Worm (Caenorhabditis elegans) whole organism, L2 larva: Measurements from ENCODE around the gene F10C2.3.

ENCODE experiments used
- C34F6.9 ChIP-seq: fragments of 150-350 bp; optimal IDR thresholded peaks from 2 replicates; lab custom pipeline; 2014; ENCODE audit warnings: missing biosample characterization, missing genetic modification characterization
- F13H6.1 ChIP-seq: sonication (generic microtip); optimal IDR thresholded peaks from 2 replicates; lab custom pipeline; 2016; ENCODE audit warnings: missing genetic modification characterization, missing compliant biosample characterization
- Y55F3AM.14 ChIP-seq: fragments of 200-800 bp; sonication (Bioruptor generic); optimal IDR thresholded peaks from 2 replicates; lab custom pipeline; 2018; ENCODE audit warnings: mild to moderate bottlenecking, missing genetic modification characterization, missing compliant biosample characterization
- alr-1 ChIP-seq: fragments of 150-350 bp; optimal IDR thresholded peaks from 2 replicates; lab custom pipeline; 2014; ENCODE audit warnings: missing biosample characterization, missing genetic modification characterization
- aly-2 ChIP-seq: fragments of 150-350 bp; optimal IDR thresholded peaks from 2 replicates; lab custom pipeline; 2014; ENCODE audit warnings: missing biosample characterization, missing genetic modification characterization
- blmp-1 ChIP-seq: sonication (generic microtip); optimal IDR thresholded peaks from 2 replicates; lab custom pipeline; 2017; ENCODE audit warnings: missing genetic modification characterization, mild to moderate bottlenecking, missing compliant biosample characterization, antibody characterized with exemption, moderate library complexity; ENCODE audit not compliant: insufficient read depth
- ceh-16 ChIP-seq: fragments of 150-350 bp; optimal IDR thresholded peaks from 2 replicates; lab custom pipeline; 2014; ENCODE audit warnings: missing biosample characterization, missing genetic modification characterization
- ceh-82 ChIP-seq: fragments of 150-350 bp; optimal IDR thresholded peaks from 2 replicates; lab custom pipeline; 2014; ENCODE audit warnings: missing biosample characterization, missing genetic modification characterization
- crh-2 ChIP-seq: sonication (generic microtip); optimal IDR thresholded peaks from 2 replicates; lab custom pipeline; 2017; ENCODE audit warnings: missing biosample characterization, missing genetic modification characterization
- dmd-4 ChIP-seq: sonication (generic microtip); optimal IDR thresholded peaks from 2 replicates; lab custom pipeline; 2017; ENCODE audit warnings: missing biosample characterization, missing genetic modification characterization
- egl-27 ChIP-seq: sonication (generic microtip); optimal IDR thresholded peaks from 3 replicates; lab custom pipeline; 2017; ENCODE audit warnings: missing biosample characterization, missing genetic modification reagents, missing genetic modification characterization
- elt-1 ChIP-seq: fragments of 150-350 bp; optimal IDR thresholded peaks from 2 replicates; lab custom pipeline; 2014; ENCODE audit warnings: missing biosample characterization, missing genetic modification characterization
- fos-1 ChIP-seq: fragments of 150-350 bp; optimal IDR thresholded peaks from 2 replicates; lab custom pipeline; 2014; ENCODE audit warnings: missing biosample characterization, missing genetic modification characterization
- gmeb-1 ChIP-seq: fragments of 150-350 bp; optimal IDR thresholded peaks from 2 replicates; lab custom pipeline; 2014; ENCODE audit warnings: missing biosample characterization, missing genetic modification characterization
- lin-11 ChIP-seq: fragments of 150-350 bp; sonication (generic microtip); optimal IDR thresholded peaks from 2 replicates; lab custom pipeline; 2014; ENCODE audit warnings: missing biosample characterization, missing genetic modification characterization, inconsistent platforms, mixed read lengths
- lin-13 ChIP-seq: fragments of 150-350 bp; optimal IDR thresholded peaks from 2 replicates; lab custom pipeline; 2014; ENCODE audit warnings: missing biosample characterization, missing genetic modification reagents, missing genetic modification characterization
- lin-39 ChIP-seq: fragments of 150-350 bp; optimal IDR thresholded peaks from 2 replicates; lab custom pipeline; 2014; ENCODE audit warnings: missing biosample characterization, missing genetic modification reagents, missing genetic modification characterization
- lsy-2 ChIP-seq, 2 experiments: fragments of 150-350 bp in 1 of 2; sonication (generic microtip) in 1 of 2; optimal IDR thresholded peaks; 2 replicates each; lab custom pipeline; 2014 to 2017; ENCODE audit warnings: missing biosample characterization in 2 of 2, missing genetic modification characterization in 2 of 2
- mab-5 ChIP-seq: fragments of 150-350 bp; optimal IDR thresholded peaks from 2 replicates; lab custom pipeline; 2014; ENCODE audit warnings: missing biosample characterization, missing genetic modification characterization
- mbf-1 ChIP-seq: sonication (generic microtip); optimal IDR thresholded peaks from 2 replicates; lab custom pipeline; 2017; ENCODE audit warnings: missing biosample characterization, missing genetic modification characterization
- mdl-1 ChIP-seq, 2 experiments: fragments of 150-350 bp in 1 of 2; sonication (generic microtip) in 1 of 2; optimal IDR thresholded peaks; 2 replicates each; lab custom pipeline; 2017; ENCODE audit warnings: missing biosample characterization in 2 of 2, missing genetic modification characterization in 2 of 2
- nhr-10 ChIP-seq: sonication (generic microtip); optimal IDR thresholded peaks from 2 replicates; lab custom pipeline; 2017; ENCODE audit warnings: missing biosample characterization, missing genetic modification characterization
- nhr-11 ChIP-seq: fragments of 150-350 bp; optimal IDR thresholded peaks from 2 replicates; lab custom pipeline; 2014; ENCODE audit warnings: missing biosample characterization, missing genetic modification characterization
- nhr-12 ChIP-seq: fragments of 150-350 bp; optimal IDR thresholded peaks from 2 replicates; lab custom pipeline; 2014; ENCODE audit warnings: missing biosample characterization, missing genetic modification characterization
- nhr-129 ChIP-seq: fragments of 150-350 bp; optimal IDR thresholded peaks from 2 replicates; lab custom pipeline; 2014; ENCODE audit warnings: missing biosample characterization, missing genetic modification characterization
- nhr-23 ChIP-seq: fragments of 150-350 bp; optimal IDR thresholded peaks from 2 replicates; lab custom pipeline; 2014; ENCODE audit warnings: missing biosample characterization, missing genetic modification reagents, missing genetic modification characterization
- nhr-237 ChIP-seq: fragments of 150-350 bp; optimal IDR thresholded peaks from 2 replicates; lab custom pipeline; 2014; ENCODE audit warnings: missing biosample characterization, missing genetic modification characterization
- nhr-6 ChIP-seq: fragments of 150-350 bp; optimal IDR thresholded peaks from 2 replicates; lab custom pipeline; 2014; ENCODE audit warnings: missing biosample characterization, missing genetic modification characterization
- peb-1 ChIP-seq: fragments of 150-350 bp; optimal IDR thresholded peaks from 2 replicates; lab custom pipeline; 2014; ENCODE audit warnings: missing biosample characterization, missing genetic modification characterization
- sem-4 ChIP-seq: fragments of 150-350 bp; optimal IDR thresholded peaks from 2 replicates; lab custom pipeline; 2014; ENCODE audit warnings: missing biosample characterization, missing genetic modification reagents, missing genetic modification characterization
- skn-1 ChIP-seq: sonication (generic microtip); optimal IDR thresholded peaks from 2 replicates; lab custom pipeline; 2017; ENCODE audit warnings: missing biosample characterization, missing genetic modification characterization
- sma-3 ChIP-seq: sonication (generic microtip); optimal IDR thresholded peaks from 2 replicates; lab custom pipeline; 2016; ENCODE audit warnings: missing genetic modification reagents, missing genetic modification characterization, missing compliant biosample characterization
- sma-9 ChIP-seq, 2 experiments: fragments of 150-350 bp in 1 of 2; sonication (generic microtip) in 1 of 2; optimal IDR thresholded peaks; 2 replicates each; lab custom pipeline; 2014 to 2016; ENCODE audit warnings: missing genetic modification characterization in 2 of 2, mild to moderate bottlenecking in 1 of 2, missing biosample characterization in 1 of 2, missing compliant biosample characterization in 1 of 2, missing genetic modification reagents in 1 of 2, moderate library complexity in 1 of 2
- unc-39 ChIP-seq: fragments of 150-350 bp; optimal IDR thresholded peaks from 2 replicates; lab custom pipeline; 2014; ENCODE audit warnings: missing biosample characterization, missing genetic modification characterization
- unc-55 ChIP-seq: fragments of 150-350 bp; sonication (generic microtip); optimal IDR thresholded peaks from 3 replicates; lab custom pipeline; 2014; ENCODE audit warnings: missing biosample characterization, missing genetic modification reagents, missing genetic modification characterization
- unc-62 ChIP-seq: fragments of 150-350 bp; optimal IDR thresholded peaks from 2 replicates; lab custom pipeline; 2014; ENCODE audit warnings: missing biosample characterization, missing genetic modification reagents, missing genetic modification characterization
- zag-1 ChIP-seq: fragments of 150-350 bp; optimal IDR thresholded peaks from 2 replicates; lab custom pipeline; 2014; ENCODE audit warnings: missing biosample characterization, missing genetic modification characterization
- ztf-1 ChIP-seq: fragments of 200-800 bp; sonication (Bioruptor generic); conservative IDR thresholded peaks from 2 replicates; pipeline ENCODE4 v1.3.6; 2022; ENCODE audit warnings: missing genetic modification characterization, missing compliant biosample characterization
- ztf-11 ChIP-seq: sonication (generic microtip); optimal IDR thresholded peaks from 2 replicates; lab custom pipeline; 2017; ENCODE audit warnings: missing biosample characterization, missing genetic modification characterization
- ztf-4 ChIP-seq: fragments of 150-350 bp; optimal IDR thresholded peaks from 2 replicates; lab custom pipeline; 2014; ENCODE audit warnings: missing biosample characterization, missing genetic modification characterization

F10C2.3 gene

DNA sequence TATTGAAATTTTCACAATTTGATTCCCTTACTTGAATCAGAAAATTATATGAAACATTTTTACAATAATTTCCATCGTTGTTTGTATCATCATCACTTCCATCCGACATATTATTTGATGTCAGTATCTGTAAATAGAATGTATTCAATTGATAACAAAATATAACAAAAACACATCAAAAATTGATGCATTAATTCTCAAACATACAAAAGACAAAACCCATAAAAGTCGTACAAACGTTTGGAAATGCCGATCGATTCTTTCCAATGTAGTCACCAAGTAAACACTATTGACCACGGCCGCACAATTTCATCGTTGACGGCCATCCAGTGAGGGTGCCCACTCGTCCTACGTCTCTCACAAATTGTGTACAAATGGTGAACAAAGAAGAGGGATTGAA lies 6.8 kb upstream of the F10C2.3 start, which contains the start of gene add-2:
TSS of gene add-2 (minus strand) at position 109 of the 400 bp plus-strand sequence.
- no peak for TF ChIP-seq ztf-11 (tag; lab: Kevin White, UChicago)
- TF ChIP-seq ceh-16 (tag; lab: Kevin White, UChicago), result no peak
- TF ChIP-seq mab-5, result no peak
- TF ChIP-seq lsy-2 (tag; optimal IDR thresholded peaks at IDR 0.05; lab: Kevin White, UChicago), result no peak
- no peak for TF ChIP-seq skn-1 (tag; lab: Kevin White, UChicago)
- TF ChIP-seq ztf-4 (tag; lab: Kevin White, UChicago), result no peak
- no peak for TF ChIP-seq F13H6.1 (tag; lab: Kevin White, UChicago)
- no peak for TF ChIP-seq lin-39
- TF ChIP-seq elt-1 (tag; lab: Kevin White, UChicago), result no peak
- no peak for TF ChIP-seq fos-1 (tag; lab: Kevin White, UChicago)
- TF ChIP-seq sma-3 (GFP tag; lab: Kevin White, UChicago), result no peak
- TF ChIP-seq nhr-12, result no peak
- TF ChIP-seq unc-39 (tag; lab: Kevin White, UChicago), result no peak
- no peak for TF ChIP-seq mdl-1 (tag; optimal IDR thresholded peaks at IDR 0.05; lab: Kevin White, UChicago)
- no peak for TF ChIP-seq sem-4 (tag; lab: Kevin White, UChicago)
- no peak for TF ChIP-seq aly-2 (tag; lab: Kevin White, UChicago)
- TF ChIP-seq alr-1 (tag; lab: Kevin White, UChicago), result no peak
- TF ChIP-seq nhr-237, result no peak
- TF ChIP-seq unc-62 (GFP tag; lab: Kevin White, UChicago), result no peak

DNA sequence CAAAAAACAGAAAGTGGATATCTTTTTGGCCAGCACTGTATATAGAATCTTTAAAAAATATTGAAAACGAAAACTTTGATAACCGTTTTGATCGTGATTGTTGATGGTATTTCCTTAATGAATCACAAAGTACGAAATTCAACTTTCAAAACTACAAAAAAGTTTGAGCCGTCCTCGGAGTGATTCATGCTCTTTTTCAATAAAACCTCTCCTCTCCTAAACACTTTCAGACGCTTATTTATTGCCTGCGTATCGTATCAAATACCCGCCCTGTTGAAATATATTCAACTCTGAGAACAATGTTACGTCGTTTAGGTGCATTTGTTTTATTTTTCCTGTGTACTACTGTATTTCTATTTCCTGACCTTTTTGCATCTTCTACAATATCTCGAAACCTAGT lies 814 bp downstream of the F10C2.3 start:
- TF ChIP-seq fos-1 (tag; lab: Kevin White, UChicago) (peak; percentile 58), ceh-82 (tag; lab: Kevin White, UChicago) (no peak), sma-3 (GFP tag; lab: Kevin White, UChicago) (no peak), ztf-4 (tag; lab: Kevin White, UChicago) (no peak), unc-62 (GFP tag; lab: Kevin White, UChicago) (no peak), unc-55 (no peak), alr-1 (tag; lab: Kevin White, UChicago) (no peak)

DNA sequence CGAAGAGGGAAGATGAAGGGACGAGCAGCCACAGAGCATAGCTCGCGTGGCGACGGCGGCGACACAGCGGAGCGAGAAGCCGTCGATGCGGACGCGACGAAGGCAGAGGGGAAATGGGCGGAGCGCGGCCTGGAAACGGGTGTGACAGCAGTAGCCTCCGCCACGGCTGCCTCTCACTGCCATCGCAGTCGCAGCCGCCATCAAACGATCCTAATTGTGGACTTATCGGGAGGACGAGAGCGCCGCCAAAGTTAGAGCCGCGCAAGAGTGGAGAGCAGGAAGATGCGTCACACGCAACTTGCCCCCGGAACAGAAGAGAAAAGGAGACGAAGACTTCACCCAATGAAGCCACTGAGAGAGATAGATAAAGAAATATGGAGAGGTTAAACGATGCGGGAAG lies 4.1 kb downstream of the F10C2.3 start:
- TF ChIP-seq nhr-129 (tag; lab: Kevin White, UChicago) (peak; percentile 31), alr-1 (tag; lab: Kevin White, UChicago) (no peak), nhr-6 (no peak), F13H6.1 (tag; lab: Kevin White, UChicago) (peak; percentile 50), C34F6.9 (tag; lab: Kevin White, UChicago) (peak; percentile 40), sem-4 (tag; lab: Kevin White, UChicago) (peak; percentile 14), lin-13 (GFP tag; lab: Kevin White, UChicago) (no peak), sma-9 (GFP tag; optimal IDR thresholded peaks at IDR 0.05; lab: Kevin White, UChicago) (peak; percentile 16), sma-9 (tag; optimal IDR thresholded peaks at IDR 0.05; lab: Kevin White, UChicago) (no peak), lsy-2 (tag; optimal IDR thresholded peaks at IDR 0.05; lab: Kevin White, UChicago) (peak in 1 of 2 experiments; percentile 36), zag-1 (peak; percentile 82), mdl-1 (tag; optimal IDR thresholded peaks at IDR 0.05; lab: Kevin White, UChicago) (peak in 1 of 2 experiments; percentile 1), Y55F3AM.14 (GFP tag; lab: Kevin White, UChicago) (peak; percentile 35), lin-11 (peak; percentile 18)
- TF ChIP-seq, all 48 proteins: peak for 10

DNA sequence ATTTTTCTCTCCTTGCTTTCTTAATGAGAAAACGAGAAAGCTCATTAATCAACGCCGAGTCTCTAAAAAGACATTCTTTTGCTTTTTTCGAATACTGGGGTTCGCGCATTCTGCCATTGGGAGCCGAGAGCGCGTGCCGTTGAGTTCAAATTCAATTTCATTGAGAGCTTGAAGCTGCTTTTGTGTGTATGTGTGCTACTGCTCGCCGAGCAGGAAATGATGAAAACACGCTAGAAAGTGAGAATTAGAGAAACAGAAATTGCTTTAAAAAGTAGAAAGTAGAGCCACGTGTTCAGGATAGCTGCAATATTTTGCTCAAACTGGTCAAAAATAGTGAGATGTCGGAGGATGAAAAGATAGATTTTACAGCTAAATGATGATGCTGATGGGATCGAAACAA lies 5.6 kb downstream of the F10C2.3 start:
- TF ChIP-seq ztf-4 (tag; lab: Kevin White, UChicago), result no peak
- TF ChIP-seq lsy-2 (tag; optimal IDR thresholded peaks at IDR 0.05; lab: Kevin White, UChicago), result peak in 1 of 2 experiments; percentile 60
- TF ChIP-seq nhr-11 (tag; lab: Kevin White, UChicago), result no peak
- no peak for TF ChIP-seq elt-1 (tag; lab: Kevin White, UChicago)
- TF ChIP-seq nhr-23 (tag; lab: Kevin White, UChicago), result no peak
- TF ChIP-seq nhr-12, result no peak
- TF ChIP-seq C34F6.9 (tag; lab: Kevin White, UChicago), result peak; percentile 58
- no peak for TF ChIP-seq ztf-1 (GFP tag; lab: Robert Waterston, UW)
- TF ChIP-seq nhr-10 (tag; lab: Kevin White, UChicago), result no peak
- no peak for TF ChIP-seq crh-2 (tag; lab: Kevin White, UChicago)
- TF ChIP-seq unc-62 (GFP tag; lab: Kevin White, UChicago), result no peak
- no peak for TF ChIP-seq F13H6.1 (tag; lab: Kevin White, UChicago)
- no peak for TF ChIP-seq lin-13 (GFP tag; lab: Kevin White, UChicago)
- TF ChIP-seq nhr-6, result no peak
- no peak for TF ChIP-seq mbf-1 (tag; lab: Kevin White, UChicago)
- no peak for TF ChIP-seq unc-39 (tag; lab: Kevin White, UChicago)
- TF ChIP-seq fos-1 (tag; lab: Kevin White, UChicago), result no peak
- no peak for TF ChIP-seq mab-5
- TF ChIP-seq aly-2 (tag; lab: Kevin White, UChicago), result no peak
- peak; percentile 34 for TF ChIP-seq nhr-129 (tag; lab: Kevin White, UChicago)
- no peak for TF ChIP-seq ceh-16 (tag; lab: Kevin White, UChicago)
- no peak for TF ChIP-seq lin-39
- TF ChIP-seq ceh-82 (tag; lab: Kevin White, UChicago), result no peak
- TF ChIP-seq ztf-11 (tag; lab: Kevin White, UChicago), result no peak
- TF ChIP-seq egl-27, result no peak
- TF ChIP-seq zag-1, result peak; percentile 46
- no peak for TF ChIP-seq sem-4 (tag; lab: Kevin White, UChicago)
- TF ChIP-seq sma-9 (GFP tag; optimal IDR thresholded peaks at IDR 0.05; lab: Kevin White, UChicago), result peak; percentile 42
- TF ChIP-seq sma-9 (tag; optimal IDR thresholded peaks at IDR 0.05; lab: Kevin White, UChicago), result no peak
- TF ChIP-seq mdl-1 (tag; optimal IDR thresholded peaks at IDR 0.05; lab: Kevin White, UChicago), result no peak
- peak; percentile 7 for TF ChIP-seq unc-55
- TF ChIP-seq gmeb-1 (tag; lab: Kevin White, UChicago), result no peak
- TF ChIP-seq blmp-1, result no peak
- no peak for TF ChIP-seq peb-1
- no peak for TF ChIP-seq dmd-4
- TF ChIP-seq, all 48 proteins: peak for 6
